Fruit fly (Drosophila melanogaster) whole organism, embryonic: ENCODE measurements around the gene CG31230.

Source experiments
- CG10267 ChIP-seq: fragments of 200-800 bp; sonication (Bioruptor generic); optimal IDR thresholded peaks from 2 replicates; lab custom pipeline; 2018; ENCODE audit warnings: missing biosample characterization, mild to moderate bottlenecking, missing genetic modification characterization, moderate library complexity
- CG10431 ChIP-seq: fragments of 200-800 bp; sonication (Bioruptor generic); optimal IDR thresholded peaks from 3 replicates; lab custom pipeline; 2018; ENCODE audit warnings: missing biosample characterization, mild to moderate bottlenecking, missing genetic modification characterization
- CG11723 ChIP-seq: fragments of 200-800 bp; sonication (Bioruptor generic); optimal IDR thresholded peaks from 2 replicates; lab custom pipeline; 2017; ENCODE audit warnings: missing biosample characterization, mild to moderate bottlenecking, missing genetic modification characterization
- CG12744 ChIP-seq: fragments of 200-800 bp; sonication (Bioruptor generic); optimal IDR thresholded peaks from 2 replicates; lab custom pipeline; 2016; ENCODE audit warnings: missing biosample characterization, missing genetic modification characterization
- CG13775 ChIP-seq: fragments of 200-800 bp; sonication (Bioruptor generic); optimal IDR thresholded peaks from 3 replicates; lab custom pipeline; 2017; ENCODE audit warnings: missing biosample characterization, mild to moderate bottlenecking, missing genetic modification characterization
- CG15479 ChIP-seq: fragments of 200-800 bp; sonication (Bioruptor generic); optimal IDR thresholded peaks from 3 replicates; lab custom pipeline; 2019; ENCODE audit warnings: missing biosample characterization, mild to moderate bottlenecking, missing genetic modification characterization, moderate library complexity
- CG15696 ChIP-seq: fragments of 200-800 bp; sonication (Bioruptor generic); optimal IDR thresholded peaks from 2 replicates; lab custom pipeline; 2019; ENCODE audit warnings: missing biosample characterization, mild to moderate bottlenecking, missing genetic modification characterization, moderate library complexity
- CG2712 ChIP-seq: fragments of 200-800 bp; optimal IDR thresholded peaks from 3 replicates; lab custom pipeline; 2019; ENCODE audit warnings: missing biosample characterization, mild to moderate bottlenecking, missing genetic modification characterization, moderate library complexity
- CG2875 ChIP-seq: fragments of 200-800 bp; sonication (Bioruptor generic); optimal IDR thresholded peaks from 2 replicates; lab custom pipeline; 2017; ENCODE audit warnings: missing biosample characterization, mild to moderate bottlenecking, missing genetic modification characterization, missing genetic modification reagents
- CG3163 ChIP-seq: fragments of 200-800 bp; sonication (Bioruptor generic); optimal IDR thresholded peaks from 3 replicates; lab custom pipeline; 2016; ENCODE audit warnings: missing biosample characterization, missing genetic modification characterization
- CG32767 ChIP-seq: fragments of 200-800 bp; sonication (Bioruptor generic); IDR thresholded peaks from 2 replicates; pipeline ENCODE4 v1.3.6; 2022; ENCODE audit warnings: missing biosample characterization, missing genetic modification characterization
- CG33213 ChIP-seq: fragments of 200-800 bp; sonication (Bioruptor generic); optimal IDR thresholded peaks from 3 replicates; lab custom pipeline; 2016; ENCODE audit warnings: missing biosample characterization, missing genetic modification characterization
- CG34422 ChIP-seq: fragments of 200-800 bp; sonication (Bioruptor generic); IDR thresholded peaks from 3 replicates; pipeline ENCODE4 v1.3.6; 2022; ENCODE audit warnings: missing biosample characterization, missing genetic modification characterization
- CG4282 ChIP-seq: fragments of 200-800 bp; sonication (Bioruptor generic); optimal IDR thresholded peaks from 2 replicates; lab custom pipeline; 2016; ENCODE audit warnings: missing biosample characterization, missing genetic modification characterization
- CG6254 ChIP-seq: fragments of 200-800 bp; sonication (Bioruptor generic); optimal IDR thresholded peaks from 3 replicates; lab custom pipeline; 2017; ENCODE audit warnings: mild to moderate bottlenecking, missing biosample characterization, missing genetic modification reagents, missing genetic modification characterization
- CG7963 ChIP-seq: fragments of 200-800 bp; sonication (Bioruptor generic); IDR thresholded peaks from 3 replicates; pipeline ENCODE4 v1.3.6; 2022; ENCODE audit warnings: missing biosample characterization, missing genetic modification characterization; ENCODE audit not compliant: partially characterized antibody
- CG8478 ChIP-seq: fragments of >200 bp; optimal IDR thresholded peaks from 2 replicates; lab custom pipeline; 2018
- CG8765 ChIP-seq: fragments of 200-800 bp; sonication (Bioruptor generic); IDR thresholded peaks from 2 replicates; pipeline ENCODE4 v1.3.6; 2022; ENCODE audit warnings: missing biosample characterization, missing genetic modification characterization
- CG9215 ChIP-seq: fragments of 200-800 bp; sonication (Bioruptor generic); IDR thresholded peaks from 2 replicates; pipeline ENCODE4 v1.3.6; 2022; ENCODE audit warnings: missing biosample characterization, missing genetic modification characterization
- CG9727 ChIP-seq: fragments of 200-800 bp; sonication (Bioruptor generic); optimal IDR thresholded peaks from 3 replicates; lab custom pipeline; 2017; ENCODE audit warnings: missing biosample characterization, mild to moderate bottlenecking, missing genetic modification characterization
- Camta ChIP-seq: fragments of 200-800 bp; sonication (Bioruptor generic); optimal IDR thresholded peaks from 2 replicates; lab custom pipeline; 2016; ENCODE audit warnings: missing biosample characterization, missing genetic modification characterization
- Chrac-16 ChIP-seq: fragments of 200-800 bp; sonication (Bioruptor generic); optimal IDR thresholded peaks from 3 replicates; lab custom pipeline; 2016; ENCODE audit warnings: missing biosample characterization, missing genetic modification characterization
- Deaf1 ChIP-seq: fragments of 200-800 bp; optimal IDR thresholded peaks from 3 replicates; lab custom pipeline; 2019; ENCODE audit warnings: missing biosample characterization, mild to moderate bottlenecking, missing genetic modification characterization, moderate library complexity
- Dek ChIP-seq: fragments of 200-800 bp; sonication (Bioruptor generic); optimal IDR thresholded peaks from 3 replicates; lab custom pipeline; 2019; ENCODE audit warnings: missing biosample characterization, mild to moderate bottlenecking, missing genetic modification characterization, moderate library complexity
- GATAe ChIP-seq: fragments of 200-800 bp; sonication (Bioruptor generic); conservative IDR thresholded peaks from 2 replicates; pipeline ENCODE4 v1.3.6; 2022; ENCODE audit warnings: missing biosample characterization, missing genetic modification characterization
- Gug ChIP-seq: fragments of 200-800 bp; sonication (Bioruptor generic); IDR thresholded peaks from 4 replicates; pipeline ENCODE4 v1.3.6; 2022; ENCODE audit warnings: missing biosample characterization, missing genetic modification characterization
- HmgZ ChIP-seq: fragments of 200-800 bp; sonication (Bioruptor generic); optimal IDR thresholded peaks from 2 replicates; lab custom pipeline; 2018; ENCODE audit warnings: missing biosample characterization, mild to moderate bottlenecking, missing genetic modification characterization
- Hr3 ChIP-seq: fragments of 200-800 bp; sonication (Bioruptor generic); optimal IDR thresholded peaks from 3 replicates; lab custom pipeline; 2016; ENCODE audit warnings: missing biosample characterization, missing genetic modification characterization
- Lpt ChIP-seq: fragments of >200 bp; optimal IDR thresholded peaks from 2 replicates; lab custom pipeline; 2018; ENCODE audit warnings: missing biosample characterization, missing genetic modification characterization
- MESR4 ChIP-seq: fragments of 200-800 bp; sonication (Bioruptor generic); optimal IDR thresholded peaks from 2 replicates; lab custom pipeline; 2018; ENCODE audit warnings: missing biosample characterization, mild to moderate bottlenecking, missing genetic modification characterization, moderate library complexity
- Mad ChIP-seq: fragments of 200-800 bp; sonication (Bioruptor generic); optimal IDR thresholded peaks from 2 replicates; lab custom pipeline; 2016; ENCODE audit warnings: missing biosample characterization, missing genetic modification characterization
- ab ChIP-seq: fragments of 200-800 bp; sonication (Bioruptor generic); optimal IDR thresholded peaks from 2 replicates; lab custom pipeline; 2016; ENCODE audit warnings: missing biosample characterization, missing genetic modification characterization
- bbx ChIP-seq: fragments of 200-800 bp; sonication (Bioruptor generic); IDR thresholded peaks from 2 replicates; pipeline ENCODE4 v1.3.6; 2022; ENCODE audit warnings: missing biosample characterization, missing genetic modification characterization; ENCODE audit not compliant: partially characterized antibody
- crc ChIP-seq: fragments of 200-800 bp; sonication (Bioruptor generic); optimal IDR thresholded peaks from 2 replicates; lab custom pipeline; 2016; ENCODE audit warnings: missing biosample characterization, missing genetic modification characterization
- da ChIP-seq: fragments of 200-800 bp; sonication (Bioruptor generic); optimal IDR thresholded peaks from 2 replicates; lab custom pipeline; 2016; ENCODE audit warnings: missing biosample characterization, missing genetic modification characterization
- danr ChIP-seq: fragments of 200-800 bp; sonication (Bioruptor generic); IDR thresholded peaks from 2 replicates; pipeline ENCODE4 v1.3.6; 2022; ENCODE audit warnings: missing biosample characterization, missing genetic modification characterization
- dm ChIP-seq: fragments of 200-800 bp; sonication (Bioruptor generic); optimal IDR thresholded peaks from 3 replicates; lab custom pipeline; 2016; ENCODE audit warnings: missing biosample characterization, missing genetic modification characterization
- dysf ChIP-seq: fragments of 200-800 bp; sonication (Bioruptor generic); IDR thresholded peaks from 3 replicates; pipeline ENCODE4 v1.3.6; 2022; ENCODE audit warnings: missing biosample characterization, missing genetic modification characterization
- fd96Cb ChIP-seq: fragments of 200-800 bp; sonication (Bioruptor generic); optimal IDR thresholded peaks from 2 replicates; lab custom pipeline; 2018; ENCODE audit warnings: missing biosample characterization, mild to moderate bottlenecking, missing genetic modification characterization, moderate library complexity
- gsb ChIP-seq: fragments of 200-800 bp; sonication (Bioruptor generic); IDR thresholded peaks from 2 replicates; pipeline ENCODE4 v1.3.6; 2022; ENCODE audit warnings: missing biosample characterization, missing genetic modification characterization
- hbn ChIP-seq: fragments of 200-800 bp; sonication (Bioruptor generic); IDR thresholded peaks from 2 replicates; pipeline ENCODE4 v1.3.6; 2022; ENCODE audit warnings: missing biosample characterization, missing genetic modification characterization; ENCODE audit not compliant: partially characterized antibody
- hth ChIP-seq: fragments of >200 bp; optimal IDR thresholded peaks from 2 replicates; lab custom pipeline; 2017; ENCODE audit warnings: inconsistent platforms
- ind ChIP-seq: fragments of 200-800 bp; sonication (Bioruptor generic); optimal IDR thresholded peaks from 3 replicates; lab custom pipeline; 2016; ENCODE audit warnings: missing biosample characterization, missing genetic modification characterization
- jing ChIP-seq: fragments of 200-800 bp; sonication (Bioruptor generic); optimal IDR thresholded peaks from 2 replicates; lab custom pipeline; 2018; ENCODE audit warnings: missing biosample characterization, mild to moderate bottlenecking, missing genetic modification characterization
- lmd ChIP-seq: fragments of 200-800 bp; sonication (Bioruptor generic); IDR thresholded peaks from 2 replicates; pipeline ENCODE4 v1.3.6; 2022; ENCODE audit warnings: missing biosample characterization, missing genetic modification characterization
- luna ChIP-seq: fragments of 200-800 bp; sonication (Bioruptor generic); optimal IDR thresholded peaks from 2 replicates; lab custom pipeline; 2016; ENCODE audit warnings: missing biosample characterization, missing genetic modification characterization
- pzg ChIP-seq: fragments of 200-800 bp; sonication (Bioruptor generic); optimal IDR thresholded peaks from 3 replicates; lab custom pipeline; 2018; ENCODE audit warnings: missing biosample characterization, mild to moderate bottlenecking, missing genetic modification characterization, moderate library complexity
- rib ChIP-seq: fragments of 200-800 bp; sonication (Bioruptor generic); IDR thresholded peaks from 2 replicates; pipeline ENCODE4 v1.3.6; 2022; ENCODE audit warnings: missing biosample characterization, missing genetic modification characterization
- sd ChIP-seq: fragments of 200-800 bp; sonication (Bioruptor generic); optimal IDR thresholded peaks from 3 replicates; lab custom pipeline; 2018; ENCODE audit warnings: missing biosample characterization, mild to moderate bottlenecking, missing genetic modification characterization, moderate library complexity
- sens ChIP-seq: fragments of 200-800 bp; sonication (Bioruptor generic); peaks from one replicate; lab custom pipeline; 2016; ENCODE audit warnings: missing biosample characterization, missing genetic modification characterization
- trem ChIP-seq: fragments of 200-800 bp; optimal IDR thresholded peaks from 3 replicates; lab custom pipeline; 2019; ENCODE audit warnings: missing biosample characterization, mild to moderate bottlenecking, missing genetic modification characterization, moderate library complexity
- wdn ChIP-seq: fragments of 200-800 bp; sonication (Bioruptor generic); IDR thresholded peaks from 2 replicates; pipeline ENCODE4 v1.3.6; 2022; ENCODE audit warnings: missing biosample characterization, missing genetic modification characterization
- z ChIP-seq: fragments of 200-800 bp; sonication (Bioruptor generic); IDR thresholded peaks from 3 replicates; pipeline ENCODE4 v1.3.6; 2022; ENCODE audit warnings: missing biosample characterization, missing genetic modification characterization

CG31230 gene

DNA sequence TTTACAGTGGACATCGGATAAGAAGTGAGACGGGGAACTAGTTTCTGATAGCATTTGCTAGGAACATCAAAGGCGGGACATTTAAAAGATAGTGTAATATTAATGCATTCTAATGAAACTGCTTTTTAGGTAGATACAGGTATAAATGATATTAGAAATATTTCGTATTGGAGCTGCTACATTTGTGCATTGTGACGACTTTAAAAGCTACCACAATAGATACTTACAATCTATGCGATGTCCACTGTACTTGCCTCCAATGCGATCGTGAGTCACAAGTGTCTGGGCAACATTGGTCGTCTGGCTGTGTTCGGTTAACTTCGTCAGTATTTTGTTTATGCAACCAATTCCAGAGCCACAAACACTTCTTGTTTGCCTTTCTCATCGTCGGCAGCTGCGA, 1.7 kb upstream of the CG31230 start (continued):
- TF ChIP-seq HmgZ (no peak), pzg (GFP tag; lab: Kevin White, UChicago) (no peak), CG9727 (GFP tag; lab: Kevin White, UChicago) (no peak), fd96Cb (tag; lab: Kevin White, UChicago) (peak; percentile 22), CG7963 (no peak), MESR4 (GFP tag; lab: Kevin White, UChicago) (no peak), sens (GFP tag; lab: Kevin White, UChicago) (peak; percentile 73), bbx (GFP tag; lab: Robert Waterston, UW) (no peak), CG8765 (GFP tag; lab: Robert Waterston, UW) (no peak), Dek (tag; lab: Kevin White, UChicago) (no peak), GATAe (GFP tag; lab: Robert Waterston, UW) (no peak), da (GFP tag; lab: Kevin White, UChicago) (no peak), CG12744 (GFP tag; lab: Kevin White, UChicago) (no peak), dysf (GFP tag; lab: Robert Waterston, UW) (peak; percentile 48; the same call in 1 of the 3 replicates), hth (lab: Kevin White, UChicago) (no peak), lmd (GFP tag; lab: Robert Waterston, UW) (peak; percentile 34; the same call in 1 of the 2 replicates), Camta (GFP tag; lab: Kevin White, UChicago) (no peak), Hr3 (no peak), CG10431 (GFP tag; lab: Kevin White, UChicago) (no peak), CG33213 (no peak), CG4282 (no peak), rib (GFP tag; lab: Robert Waterston, UW) (no peak), CG15696 (tag; lab: Kevin White, UChicago) (no peak), hbn (GFP tag; lab: Robert Waterston, UW) (no peak), CG32767 (GFP tag; lab: Robert Waterston, UW) (no peak), CG9215 (GFP tag; lab: Robert Waterston, UW) (peak; percentile 24; the same call in 1 of the 2 replicates), dm (GFP tag; lab: Kevin White, UChicago) (no peak), wdn (GFP tag; lab: Robert Waterston, UW) (no peak), CG15479 (GFP tag; lab: Kevin White, UChicago) (no peak), CG8478 (lab: Kevin White, UChicago) (no peak), danr (no peak), CG34422 (no peak), luna (GFP tag; lab: Kevin White, UChicago) (no peak), ab (GFP tag; lab: Kevin White, UChicago) (no peak), trem (tag; lab: Kevin White, UChicago) (no peak), Mad (GFP tag; lab: Kevin White, UChicago) (no peak), gsb (GFP tag; lab: Robert Waterston, UW) (no peak), ind (GFP tag; lab: Kevin White, UChicago) (peak; percentile 28), CG13775 (GFP tag; lab: Kevin White, UChicago) (no peak), crc (GFP tag; lab: Kevin White, UChicago) (no peak), Gug (GFP tag; lab: Robert Waterston, UW) (no peak), CG11723 (GFP tag; lab: Kevin White, UChicago) (no peak), CG2712 (tag; lab: Kevin White, UChicago) (peak; percentile 41), Lpt (no peak), CG3163 (GFP tag; lab: Kevin White, UChicago) (no peak), sd (tag; lab: Kevin White, UChicago) (no peak), jing (GFP tag; lab: Kevin White, UChicago) (no peak), Deaf1 (tag; lab: Kevin White, UChicago) (peak; percentile 66), Chrac-16 (GFP tag; lab: Kevin White, UChicago) (no peak), CG6254 (GFP tag; lab: Kevin White, UChicago) (no peak), z (no peak), CG10267 (tag; lab: Kevin White, UChicago) (no peak), CG2875 (no peak)
